Worm (Caenorhabditis elegans): ENCODE measurements around the gene F14B8.4.

DNA sequence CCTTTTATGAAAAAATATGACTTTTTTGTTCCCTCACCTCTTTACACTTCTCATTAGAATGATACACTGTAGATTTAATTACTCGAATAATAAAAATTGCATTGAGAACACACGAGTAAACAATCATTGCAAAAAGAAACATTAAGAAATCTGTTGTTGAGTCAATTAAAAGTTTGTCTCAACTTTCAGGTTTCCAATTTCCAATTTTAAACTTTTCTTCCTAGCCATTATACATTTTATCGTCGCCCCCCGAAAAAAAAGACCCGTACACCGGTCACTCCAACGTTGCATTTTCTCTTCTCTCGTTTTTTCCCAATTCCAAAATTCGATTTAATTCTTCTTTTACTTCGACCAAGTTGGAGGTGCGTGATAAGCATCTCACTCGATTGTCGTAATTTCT, 40.2 kb upstream of the F14B8.4 start, which contains the start of gene C16E9.1:
- TF ChIP-seq flt-1 (GFP tag; IDR thresholded peaks at IDR 0.05) = no peak
- TF ChIP-seq med-1 (GFP tag; optimal IDR thresholded peaks at IDR 0.05; ENCODE audit: insufficient read depth) = no peak
- no peak for TF ChIP-seq ztf-29 (GFP tag; IDR thresholded peaks at IDR 0.05)
- TF ChIP-seq klf-2 (GFP tag; conservative IDR thresholded peaks at IDR 0.05) = no peak
- TF ChIP-seq ztf-23 (GFP tag; IDR thresholded peaks at IDR 0.05) = no peak
- TF ChIP-seq cog-1 (tag; optimal IDR thresholded peaks at IDR 0.05) = no peak
- no peak for TF ChIP-seq T22C8.4 (GFP tag; IDR thresholded peaks at IDR 0.05)
- TF ChIP-seq tab-1 (GFP tag; IDR thresholded peaks at IDR 0.05) = no peak
